Worm (Caenorhabditis elegans): Measurements from ENCODE around the gene T25B2.3.
A peak's percentile ranks its signal among the peaks of the same experiment; 100 is the strongest.

T25B2.3 gene

DNA sequence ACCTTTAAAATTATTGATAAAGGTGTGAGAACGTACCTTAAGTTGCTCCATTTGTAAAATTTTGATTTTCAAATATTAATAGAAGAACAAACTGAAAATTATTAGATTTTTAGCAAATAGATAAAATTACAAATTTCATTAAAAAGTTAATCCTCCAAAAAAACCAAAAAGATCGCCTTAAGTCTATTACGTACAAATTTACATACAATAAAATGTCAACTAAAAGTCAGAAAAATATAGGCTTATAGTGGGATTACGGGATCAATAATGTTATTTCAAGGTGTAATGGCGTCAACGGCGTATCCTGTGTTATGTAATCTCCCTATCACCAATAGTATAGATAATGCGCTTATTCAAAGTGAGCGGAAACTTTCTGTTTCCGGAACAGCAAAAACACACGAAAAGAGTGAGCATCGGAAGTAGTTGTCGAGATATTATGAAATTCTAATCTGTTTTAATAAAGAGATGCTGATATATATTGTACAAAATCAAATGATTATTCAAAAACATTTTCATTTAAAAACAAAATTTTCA is 18.3 kb downstream of the T25B2.3 start, which contains the start of gene ceh-54:
ceh-54 (minus strand) TSS at position 51 of the 534 bp plus-strand sequence.
- no peak for TF ChIP-seq nhr-77 (tag; optimal IDR thresholded peaks at IDR 0.05)
- no peak for TF ChIP-seq nhr-25 (tag; optimal IDR thresholded peaks at IDR 0.05)
- no peak for TF ChIP-seq tbx-2 (tag; optimal IDR thresholded peaks at IDR 0.05)
- TF ChIP-seq egl-5 (tag; optimal IDR thresholded peaks at IDR 0.05): no peak
- no peak for TF ChIP-seq zag-1 (tag; optimal IDR thresholded peaks at IDR 0.05)
- TF ChIP-seq elt-1 (tag; optimal IDR thresholded peaks at IDR 0.05): no peak
- no peak for TF ChIP-seq sea-2 (GFP tag; optimal IDR thresholded peaks at IDR 0.05)
- TF ChIP-seq ama-1 (optimal IDR thresholded peaks at IDR 0.05): no peak
- no peak for TF ChIP-seq ztf-11 (tag; optimal IDR thresholded peaks at IDR 0.05)
- TF ChIP-seq ZK546.5 (tag; optimal IDR thresholded peaks at IDR 0.05): no peak
- TF ChIP-seq skn-1 (tag; optimal IDR thresholded peaks at IDR 0.05): no peak
- no peak for TF ChIP-seq ceh-16 (tag; optimal IDR thresholded peaks at IDR 0.05)
- no peak for TF ChIP-seq nhr-76 (tag; optimal IDR thresholded peaks at IDR 0.05)
- no peak for TF ChIP-seq snpc-4 (tag; optimal IDR thresholded peaks at IDR 0.05)
- TF ChIP-seq fos-1 (tag; optimal IDR thresholded peaks at IDR 0.05): no peak
- no peak for TF ChIP-seq nhr-23 (tag; optimal IDR thresholded peaks at IDR 0.05)
- TF ChIP-seq mml-1 (tag; optimal IDR thresholded peaks at IDR 0.05): no peak
- TF ChIP-seq pha-4 (tag; optimal IDR thresholded peaks at IDR 0.05): no peak
- TF ChIP-seq unc-39 (tag; optimal IDR thresholded peaks at IDR 0.05): no peak

DNA sequence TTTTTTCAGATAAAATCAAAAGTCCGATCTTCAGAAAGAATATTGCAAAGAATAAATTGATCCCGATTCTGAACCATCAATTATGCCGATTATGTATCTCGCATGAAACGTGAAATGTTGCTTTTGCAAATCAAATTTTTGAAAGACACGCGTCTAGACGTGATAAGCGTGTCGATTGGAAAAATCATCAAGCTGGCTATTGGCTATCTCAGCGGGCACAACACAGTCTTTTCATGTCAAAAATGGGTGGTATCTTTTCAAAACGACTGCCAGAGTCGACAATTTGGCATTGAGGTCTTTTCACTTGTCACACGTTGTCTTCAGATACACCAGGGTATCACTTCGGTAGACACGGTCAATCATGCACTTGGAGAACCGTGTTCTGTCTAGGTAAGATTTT is 20.7 kb downstream of the T25B2.3 start, which contains the start of gene daf-9:
daf-9 (plus strand) TSS at position 301 of the 400 bp plus-strand sequence.
- TF ChIP-seq lsy-12 (tag; optimal IDR thresholded peaks at IDR 0.05): no peak
- TF ChIP-seq hmg-11 (tag; optimal IDR thresholded peaks at IDR 0.05): no peak
- TF ChIP-seq nhr-23 (tag; optimal IDR thresholded peaks at IDR 0.05): peak; percentile 30
- peak in 1 of 3 experiments; percentile 69 for TF ChIP-seq elt-3 (tag; optimal IDR thresholded peaks at IDR 0.05)

DNA sequence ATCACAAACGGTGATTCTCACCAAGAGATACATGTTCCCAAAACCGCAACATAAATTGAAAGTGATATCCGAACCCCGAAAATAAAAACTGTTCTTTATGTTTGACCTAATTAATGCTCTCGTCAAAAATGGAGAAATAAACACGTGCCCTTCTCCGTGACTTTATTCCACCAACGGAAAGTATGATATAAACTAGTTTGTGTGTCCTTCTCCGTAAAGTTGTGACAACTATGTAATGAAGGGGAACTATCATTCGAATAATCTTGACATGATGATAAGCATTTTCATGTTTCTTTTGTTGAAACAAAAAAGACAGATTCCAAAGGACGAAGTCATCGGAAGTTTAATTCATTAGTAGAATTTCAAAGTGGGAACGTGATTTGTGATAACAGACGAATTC is 25.6 kb downstream of the T25B2.3 start:
- TF ChIP-seq fos-1 (tag; optimal IDR thresholded peaks at IDR 0.05): no peak
- no peak for TF ChIP-seq ztf-11 (tag; optimal IDR thresholded peaks at IDR 0.05)
- TF ChIP-seq ceh-82 (tag; optimal IDR thresholded peaks at IDR 0.05): no peak
- no peak for TF ChIP-seq snpc-4 (tag; optimal IDR thresholded peaks at IDR 0.05)
- TF ChIP-seq sea-2 (GFP tag; optimal IDR thresholded peaks at IDR 0.05): no peak
- TF ChIP-seq ama-1 (optimal IDR thresholded peaks at IDR 0.05): peak; percentile 65
- TF ChIP-seq egl-27 (tag; optimal IDR thresholded peaks at IDR 0.05): no peak
- no peak for TF ChIP-seq nhr-237 (tag; optimal IDR thresholded peaks at IDR 0.05)
- TF ChIP-seq zag-1 (tag; optimal IDR thresholded peaks at IDR 0.05): no peak
- TF ChIP-seq nhr-23 (tag; optimal IDR thresholded peaks at IDR 0.05): peak; percentile 97
- TF ChIP-seq hmg-11 (tag; optimal IDR thresholded peaks at IDR 0.05): no peak
- no peak for TF ChIP-seq eor-1 (tag; optimal IDR thresholded peaks at IDR 0.05)
- peak in 1 of 3 experiments; percentile 52 for TF ChIP-seq elt-3 (tag; optimal IDR thresholded peaks at IDR 0.05)
- no peak for TF ChIP-seq tbx-2 (tag; optimal IDR thresholded peaks at IDR 0.05)
- no peak for TF ChIP-seq pqm-1 (tag; optimal IDR thresholded peaks at IDR 0.05)
- no peak for TF ChIP-seq R02D3.7 (tag; optimal IDR thresholded peaks at IDR 0.05)
- no peak for TF ChIP-seq daf-12 (tag; optimal IDR thresholded peaks at IDR 0.05)
- TF ChIP-seq unc-62 (GFP tag; optimal IDR thresholded peaks at IDR 0.05): no peak
- TF ChIP-seq lsy-12 (tag; optimal IDR thresholded peaks at IDR 0.05): peak; percentile 5
- no peak for TF ChIP-seq nhr-77 (tag; optimal IDR thresholded peaks at IDR 0.05)
- TF ChIP-seq nhr-25 (tag; optimal IDR thresholded peaks at IDR 0.05): peak; percentile 54
- TF ChIP-seq nhr-43 (tag; optimal IDR thresholded peaks at IDR 0.05; ENCODE audit: poor library complexity, severe bottlenecking): peak; percentile 82

DNA sequence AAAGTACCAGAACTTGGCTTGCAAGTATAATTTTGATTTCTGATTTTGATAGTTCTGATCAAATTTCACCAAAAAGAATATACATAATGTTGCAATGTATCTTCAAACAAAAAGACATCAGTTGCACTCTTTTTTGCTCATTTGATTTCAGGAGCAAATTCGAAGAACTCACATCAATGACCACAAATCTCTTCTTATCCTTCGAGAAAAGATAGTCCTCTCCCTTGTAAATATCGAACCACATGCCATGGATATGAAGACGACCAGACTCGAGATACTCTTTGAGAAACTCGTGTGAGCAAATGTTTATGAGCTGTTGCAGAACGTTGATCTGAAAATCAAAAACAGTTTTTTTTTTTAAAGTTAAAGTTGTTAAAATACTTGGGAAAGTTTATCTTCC is 26.9 kb downstream of the T25B2.3 start:
- TF ChIP-seq daf-12 (tag; optimal IDR thresholded peaks at IDR 0.05): no peak
- TF ChIP-seq skn-1 (tag; optimal IDR thresholded peaks at IDR 0.05): no peak
- TF ChIP-seq nhr-12 (tag; optimal IDR thresholded peaks at IDR 0.05): no peak
- no peak for TF ChIP-seq R02D3.7 (tag; optimal IDR thresholded peaks at IDR 0.05)
- no peak for TF ChIP-seq egl-27 (tag; optimal IDR thresholded peaks at IDR 0.05)
- no peak for TF ChIP-seq ztf-4 (tag; optimal IDR thresholded peaks at IDR 0.05)
- TF ChIP-seq lin-15B (tag; optimal IDR thresholded peaks at IDR 0.05): no peak
- no peak for TF ChIP-seq nhr-76 (tag; optimal IDR thresholded peaks at IDR 0.05)
- TF ChIP-seq fos-1 (tag; optimal IDR thresholded peaks at IDR 0.05): no peak

DNA sequence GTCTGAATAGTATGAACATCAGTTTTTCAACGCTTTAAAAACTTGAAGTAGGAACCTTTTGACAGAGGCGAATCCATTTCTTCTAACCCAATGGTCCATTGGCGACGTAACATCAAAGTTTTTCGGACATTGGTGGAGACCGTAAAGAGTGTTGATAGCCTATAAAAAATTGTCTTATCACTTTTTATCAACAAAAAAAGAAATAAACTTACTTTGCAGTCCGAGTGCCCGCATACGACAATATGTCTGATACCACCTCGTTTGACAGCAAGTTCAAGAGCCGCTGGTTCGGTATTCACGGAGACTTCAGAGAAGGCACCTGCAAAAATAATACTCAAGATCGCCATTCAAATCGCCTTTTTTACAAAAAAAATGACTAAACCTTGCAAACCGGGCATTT is 27.4 kb downstream of the T25B2.3 start:
- peak; percentile 19 for TF ChIP-seq elt-2 (tag; optimal IDR thresholded peaks at IDR 0.05)
- no peak for TF ChIP-seq egl-27 (tag; optimal IDR thresholded peaks at IDR 0.05)
